Fruit fly (Drosophila melanogaster) whole organism, embryonic: ENCODE results near the gene SCCRO4.

ENCODE experiments used
- CG12104 ChIP-seq: fragments of 200-800 bp; sonication (Bioruptor generic); optimal IDR thresholded peaks from 3 replicates; lab custom pipeline; 2016; ENCODE audit warnings: missing biosample characterization, missing genetic modification characterization
- CG13775 ChIP-seq: fragments of 200-800 bp; sonication (Bioruptor generic); optimal IDR thresholded peaks from 3 replicates; lab custom pipeline; 2017; ENCODE audit warnings: missing biosample characterization, mild to moderate bottlenecking, missing genetic modification characterization
- CG2678 ChIP-seq: fragments of 200-800 bp; sonication (Bioruptor generic); optimal IDR thresholded peaks from 3 replicates; lab custom pipeline; 2019; ENCODE audit warnings: missing biosample characterization, mild to moderate bottlenecking, missing genetic modification characterization, moderate library complexity
- CG2889 ChIP-seq: fragments of 200-800 bp; sonication (Bioruptor generic); IDR thresholded peaks from 3 replicates; pipeline ENCODE4 v1.3.6; 2022; ENCODE audit warnings: missing biosample characterization, missing genetic modification characterization
- CG9797 ChIP-seq: fragments of 200-800 bp; sonication (Bioruptor generic); optimal IDR thresholded peaks from 3 replicates; lab custom pipeline; 2018; ENCODE audit warnings: missing biosample characterization, mild to moderate bottlenecking, missing genetic modification characterization
- Kr ChIP-seq: fragments of 200-800 bp; sonication (Bioruptor generic); optimal IDR thresholded peaks from 2 replicates; lab custom pipeline; 2017; ENCODE audit warnings: missing biosample characterization, mild to moderate bottlenecking, missing genetic modification characterization
- MESR4 ChIP-seq: fragments of 200-800 bp; sonication (Bioruptor generic); optimal IDR thresholded peaks from 2 replicates; lab custom pipeline; 2018; ENCODE audit warnings: missing biosample characterization, mild to moderate bottlenecking, missing genetic modification characterization, moderate library complexity
- jumu ChIP-seq: fragments of 200-800 bp; sonication (Bioruptor generic); optimal IDR thresholded peaks from 3 replicates; lab custom pipeline; 2016; ENCODE audit warnings: missing biosample characterization, missing genetic modification characterization
- peb ChIP-seq: fragments of 200-800 bp; sonication (Bioruptor generic); IDR thresholded peaks from 2 replicates; pipeline ENCODE4 v1.3.6; 2022; ENCODE audit warnings: missing biosample characterization, missing genetic modification characterization
- seq ChIP-seq: fragments of 200-800 bp; sonication (Bioruptor generic); IDR thresholded peaks from 2 replicates; pipeline ENCODE4 v1.3.6; 2022; ENCODE audit warnings: missing biosample characterization, missing genetic modification characterization

- TF ChIP-seq jumu (GFP tag; lab: Kevin White, UChicago) (no peak), Kr (no peak), CG9797 (no peak), CG2889 (GFP tag; lab: Robert Waterston, UW) (no peak), seq (GFP tag; lab: Robert Waterston, UW) (no peak), peb (no peak), CG2678 (tag; lab: Kevin White, UChicago) (no peak), CG13775 (no peak), CG12104 (no peak), MESR4 (GFP tag; lab: Kevin White, UChicago) (no peak)
Measured at dm6 chr3L:20354872-20355271, 55.7 kb downstream of the SCCRO4 start.
